Worm (Caenorhabditis elegans): Measurements from ENCODE around the gene sri-72.

ce11 chrV:539040-539510 is 28.9 kb downstream of the sri-72 start, which contains the start of gene nhr-155:
- TF ChIP-seq nhr-76 (tag; optimal IDR thresholded peaks at IDR 0.05) (no peak), nhr-12 (tag; optimal IDR thresholded peaks at IDR 0.05) (no peak), cnd-1 (tag; optimal IDR thresholded peaks at IDR 0.05) (no peak), drap-1 (GFP tag; optimal IDR thresholded peaks at IDR 0.05) (no peak), elt-1 (tag; optimal IDR thresholded peaks at IDR 0.05; ENCODE audit: borderline replicate concordance, insufficient read depth) (peak; percentile 77), nhr-28 (tag; optimal IDR thresholded peaks at IDR 0.05) (no peak), elt-3 (tag; optimal IDR thresholded peaks at IDR 0.05) (no peak), snpc-4 (tag; optimal IDR thresholded peaks at IDR 0.05) (no peak), pha-4 (tag; optimal IDR thresholded peaks at IDR 0.05) (no peak), ces-1 (GFP tag; optimal IDR thresholded peaks at IDR 0.05) (no peak), ham-2 (GFP tag; optimal IDR thresholded peaks at IDR 0.05) (no peak), nhr-237 (tag; optimal IDR thresholded peaks at IDR 0.05) (no peak), mep-1 (tag; optimal IDR thresholded peaks at IDR 0.05) (no peak)
